Fruit fly (Drosophila melanogaster): ENCODE measurements around the gene narya.
A peak's percentile ranks its signal among the peaks of the same experiment; 100 is the strongest.

Gene narya

DNA sequence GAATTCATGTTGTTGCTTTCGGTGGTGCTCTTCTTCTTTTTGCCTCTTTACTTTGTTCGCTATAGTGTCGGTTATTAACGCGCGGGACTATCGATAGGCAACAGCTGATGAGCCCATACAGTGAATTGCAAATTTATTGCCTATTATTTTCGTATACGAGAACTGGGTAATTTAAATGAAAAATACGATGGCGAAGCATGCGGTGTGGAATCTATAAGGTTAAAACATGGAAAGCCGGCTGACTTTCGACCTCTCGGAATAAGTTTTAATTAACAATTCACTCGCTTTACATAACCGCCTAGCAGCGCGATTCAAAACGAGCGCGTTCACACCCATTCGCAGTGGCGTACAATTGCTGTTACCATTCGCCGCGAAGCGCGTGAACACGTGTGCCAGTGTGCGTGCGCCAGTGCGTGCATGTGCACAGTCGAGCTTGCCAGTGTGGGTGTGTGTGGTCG lies 5.0 kb downstream of the narya start, which contains the start of the genes Naa15-16 and mRpS14 (continued):
- TF ChIP-seq CG8478 (optimal IDR thresholded peaks at IDR 0.05), result peak; percentile 75
- TF ChIP-seq wek (GFP tag; optimal IDR thresholded peaks at IDR 0.05), result no peak
- no peak for TF ChIP-seq CG12236 (GFP tag; optimal IDR thresholded peaks at IDR 0.05)
- peak; percentile 60 for TF ChIP-seq YL-1 (GFP tag; optimal IDR thresholded peaks at IDR 0.05)
- TF ChIP-seq bab2 (GFP tag; optimal IDR thresholded peaks at IDR 0.05), result no peak
- TF ChIP-seq Med (GFP tag), result peak; percentile 41
- TF ChIP-seq HLHmδ (GFP tag; optimal IDR thresholded peaks at IDR 0.05), result peak; percentile 24
- peak; percentile 67 for TF ChIP-seq CG12659 (GFP tag; optimal IDR thresholded peaks at IDR 0.05)
- TF ChIP-seq Tbp (GFP tag; optimal IDR thresholded peaks at IDR 0.05), result peak; percentile 9
- TF ChIP-seq tap (tag; optimal IDR thresholded peaks at IDR 0.05), result no peak
- TF ChIP-seq CG14860 (GFP tag; IDR thresholded peaks at IDR 0.05; ENCODE audit: partially characterized antibody), result peak; percentile 42; the same call in 1 of the 3 replicates
- peak; percentile 2 for TF ChIP-seq nmo (GFP tag; optimal IDR thresholded peaks at IDR 0.05)
- no peak for TF ChIP-seq Nf-YC (tag; optimal IDR thresholded peaks at IDR 0.05)
- peak; percentile 87 for TF ChIP-seq CG17385 (GFP tag; optimal IDR thresholded peaks at IDR 0.05)
- peak; percentile 69; the same call in 1 of the 2 replicates for TF ChIP-seq tna (GFP tag; IDR thresholded peaks at IDR 0.05; ENCODE audit: partially characterized antibody)
- 0 out of 4 replicates have a peak, but pooled peaks have one; percentile 69 for TF ChIP-seq chinmo (GFP tag; IDR thresholded peaks at IDR 0.05; ENCODE audit: partially characterized antibody)
- TF ChIP-seq CG3407 (GFP tag; optimal IDR thresholded peaks at IDR 0.05), result no peak
- peak; percentile 47 for TF ChIP-seq trem (tag; optimal IDR thresholded peaks at IDR 0.05)
- no peak for TF ChIP-seq Bteb2 (GFP tag; optimal IDR thresholded peaks at IDR 0.05)
- TF ChIP-seq bbx (GFP tag; IDR thresholded peaks at IDR 0.05; ENCODE audit: partially characterized antibody), result peak; percentile 64; the same call in 1 of the 2 replicates
- peak; percentile 14 for TF ChIP-seq gfzf (GFP tag; optimal IDR thresholded peaks at IDR 0.05)
- peak; percentile 50; the same call in 2 of the 3 replicates for TF ChIP-seq vnd (GFP tag; IDR thresholded peaks at IDR 0.05; ENCODE audit: partially characterized antibody)
- TF ChIP-seq CG9215 (GFP tag; IDR thresholded peaks at IDR 0.05), result no peak
- peak; percentile 18 for TF ChIP-seq CG9437 (GFP tag; optimal IDR thresholded peaks at IDR 0.05)
- no peak for TF ChIP-seq CG18262 (tag; optimal IDR thresholded peaks at IDR 0.05)
- TF ChIP-seq CG8924 (tag; optimal IDR thresholded peaks at IDR 0.05), result no peak
- TF ChIP-seq CG2116 (GFP tag; optimal IDR thresholded peaks at IDR 0.05), result peak; percentile 43
- peak; percentile 47; the same call in 1 of the 2 replicates for TF ChIP-seq unc-4 (GFP tag; IDR thresholded peaks at IDR 0.05; ENCODE audit: partially characterized antibody)
- TF ChIP-seq Asciz (GFP tag; optimal IDR thresholded peaks at IDR 0.05), result no peak
- peak; percentile 19; the same call in 1 of the 2 replicates for TF ChIP-seq Bgb (GFP tag; IDR thresholded peaks at IDR 0.05; ENCODE audit: partially characterized antibody)
- TF ChIP-seq dm (GFP tag; optimal IDR thresholded peaks at IDR 0.05), result peak; percentile 50
- TF ChIP-seq CG30020 (tag; optimal IDR thresholded peaks at IDR 0.05), result peak; percentile 16
- no peak for TF ChIP-seq CG14441 (GFP tag; IDR thresholded peaks at IDR 0.05)
- peak; percentile 28 for TF ChIP-seq Adf1 (GFP tag; IDR thresholded peaks at IDR 0.05)
- peak; percentile 20 for TF ChIP-seq ewg (GFP tag; optimal IDR thresholded peaks at IDR 0.05)
- TF ChIP-seq CG2202 (tag; optimal IDR thresholded peaks at IDR 0.05), result no peak
- no peak for TF ChIP-seq CG11456 (GFP tag; IDR thresholded peaks at IDR 0.05)
- TF ChIP-seq twi (tag; optimal IDR thresholded peaks at IDR 0.05), result peak; percentile 22
- peak; percentile 78 for TF ChIP-seq yki (optimal IDR thresholded peaks at IDR 0.05)
- no peak for TF ChIP-seq CG8089 (GFP tag; optimal IDR thresholded peaks at IDR 0.05)
- TF ChIP-seq zfh1 (GFP tag; IDR thresholded peaks at IDR 0.05), result no peak
- peak; percentile 28 for TF ChIP-seq Myb (GFP tag; optimal IDR thresholded peaks at IDR 0.05)
- TF ChIP-seq hb (GFP tag; IDR thresholded peaks at IDR 0.05; ENCODE audit: partially characterized antibody), result peak; percentile 74; the same call in 2 of the 3 replicates
- TF ChIP-seq her (GFP tag; optimal IDR thresholded peaks at IDR 0.05), result no peak
- TF ChIP-seq CG32772 (GFP tag; IDR thresholded peaks at IDR 0.05), result no peak
- no peak for TF ChIP-seq CG31388 (GFP tag; optimal IDR thresholded peaks at IDR 0.05)
- no peak for TF ChIP-seq CG10979 (tag; optimal IDR thresholded peaks at IDR 0.05)
- TF ChIP-seq pzg (GFP tag; optimal IDR thresholded peaks at IDR 0.05), result peak; percentile 84
- TF ChIP-seq CG15073 (GFP tag; optimal IDR thresholded peaks at IDR 0.05), result no peak
- peak; percentile 92 for TF ChIP-seq cg (GFP tag; optimal IDR thresholded peaks at IDR 0.05)
